Fruit fly (Drosophila melanogaster) whole organism, wandering third instar larva: ENCODE data around the gene Cyt-c-p.
A peak's percentile ranks its signal among the peaks of the same experiment; 100 is the strongest.

Source experiments
- Abd-B ChIP-seq: fragments of >200 bp; optimal IDR thresholded peaks from 2 replicates; lab custom pipeline; 2017; ENCODE audit warnings: missing biosample characterization, missing genetic modification characterization
- CG32264 ChIP-seq: fragments of 200-800 bp; sonication (Bioruptor generic); optimal IDR thresholded peaks from 2 replicates; lab custom pipeline; 2016; ENCODE audit warnings: missing biosample characterization, missing genetic modification characterization
- CG9705 ChIP-seq: fragments of 200-800 bp; sonication (Bioruptor generic); optimal IDR thresholded peaks from 2 replicates; lab custom pipeline; 2018; ENCODE audit warnings: missing biosample characterization, mild to moderate bottlenecking, missing genetic modification characterization
- CrebA ChIP-seq: fragments of 200-800 bp; sonication (Bioruptor generic); optimal IDR thresholded peaks from 2 replicates; lab custom pipeline; 2016; ENCODE audit warnings: missing biosample characterization, mild to moderate bottlenecking, missing genetic modification characterization, borderline replicate concordance
- Dfd ChIP-seq: fragments of >200 bp; optimal IDR thresholded peaks from 2 replicates; lab custom pipeline; 2017; ENCODE audit warnings: missing biosample characterization, missing genetic modification characterization
- Dif ChIP-seq: fragments of 200-275, 200-300 bp; sonication (Bioruptor generic); optimal IDR thresholded peaks from 2 replicates; lab custom pipeline; 2018; ENCODE audit warnings: missing biosample characterization, missing genetic modification characterization; ENCODE audit not compliant: partially characterized antibody
- GATAd ChIP-seq: sonication (Bioruptor generic); optimal IDR thresholded peaks from 2 replicates; lab custom pipeline; 2016; ENCODE audit warnings: missing biosample characterization, missing genetic modification characterization
- HLH106 ChIP-seq: fragments of 200-800 bp; optimal IDR thresholded peaks from 3 replicates; lab custom pipeline; 2019; ENCODE audit warnings: missing biosample characterization, mild to moderate bottlenecking, missing genetic modification characterization, moderate library complexity
- Hnf4 ChIP-seq: fragments of 200-800 bp; sonication (Bioruptor generic); optimal IDR thresholded peaks from 2 replicates; lab custom pipeline; 2016; ENCODE audit warnings: missing biosample characterization, mild to moderate bottlenecking, missing genetic modification characterization
- Hr78 ChIP-seq: fragments of >200 bp; optimal IDR thresholded peaks from 2 replicates; lab custom pipeline; 2017; ENCODE audit warnings: missing biosample characterization, missing genetic modification characterization
- Hr83 ChIP-seq: fragments of 200-300 bp; sonication (Bioruptor generic); optimal IDR thresholded peaks from 2 replicates; lab custom pipeline; 2016; ENCODE audit warnings: missing biosample characterization, mild to moderate bottlenecking, missing genetic modification characterization, moderate library complexity; ENCODE audit not compliant: poor library complexity, severe bottlenecking
- Jra ChIP-seq: sonication (Bioruptor generic); optimal IDR thresholded peaks from 2 replicates; lab custom pipeline; 2016; ENCODE audit warnings: missing biosample characterization, missing genetic modification characterization
- Mio ChIP-seq: sonication (Bioruptor generic); optimal IDR thresholded peaks from 2 replicates; lab custom pipeline; 2016; ENCODE audit warnings: missing biosample characterization, missing genetic modification characterization
- Myc ChIP-seq: fragments of >200 bp; optimal IDR thresholded peaks from 2 replicates; lab custom pipeline; 2017
- N ChIP-seq: fragments of >200 bp; optimal IDR thresholded peaks from 2 replicates; lab custom pipeline; 2018; ENCODE audit warnings: missing biosample characterization, missing external identifiers, missing genetic modification characterization
- OdsH ChIP-seq: fragments of 200-800 bp; sonication (Bioruptor generic); optimal IDR thresholded peaks from 2 replicates; lab custom pipeline; 2016; ENCODE audit warnings: missing biosample characterization, mild to moderate bottlenecking, missing genetic modification characterization
- Rel ChIP-seq, 2 experiments: fragments of 200-800 bp; sonication (Bioruptor generic) in 1 of 2; optimal IDR thresholded peaks; 2 replicates in 1 of 2; 3 replicates in 1 of 2; lab custom pipeline; 2016 to 2019; ENCODE audit warnings: mild to moderate bottlenecking in 2 of 2, missing biosample characterization in 2 of 2, missing genetic modification characterization in 2 of 2, moderate library complexity in 1 of 2
- Sp1 ChIP-seq: fragments of 200-800 bp; sonication (Bioruptor generic); optimal IDR thresholded peaks from 3 replicates; lab custom pipeline; 2019; ENCODE audit warnings: missing biosample characterization, mild to moderate bottlenecking, missing genetic modification characterization, moderate library complexity
- Vsx2 ChIP-seq: fragments of 200-300, 225-300 bp; sonication (Bioruptor generic); optimal IDR thresholded peaks from 2 replicates; lab custom pipeline; 2018; ENCODE audit warnings: missing biosample characterization, missing genetic modification characterization; ENCODE audit not compliant: partially characterized antibody
- br ChIP-seq: fragments of 200-800 bp; sonication (Bioruptor generic); optimal IDR thresholded peaks from 2 replicates; lab custom pipeline; 2016; ENCODE audit warnings: missing biosample characterization, missing genetic modification characterization
- brk ChIP-seq: fragments of 200-800 bp; sonication (Bioruptor generic); optimal IDR thresholded peaks from 2 replicates; lab custom pipeline; 2016; ENCODE audit warnings: missing biosample characterization, mild to moderate bottlenecking, missing genetic modification characterization
- dl ChIP-seq, 2 experiments: fragments of 175-275, 200-275 bp in 1 of 2; fragments of 200-275 bp in 1 of 2; sonication (Bioruptor generic); optimal IDR thresholded peaks; lab custom pipeline; 2018; ENCODE audit warnings: mild to moderate bottlenecking in 2 of 2, missing biosample characterization in 2 of 2, missing genetic modification characterization in 2 of 2, moderate library complexity in 2 of 2; ENCODE audit not compliant: partially characterized antibody in 2 of 2, insufficient read depth in 1 of 2
- dmrt93B ChIP-seq: fragments of 200-800 bp; sonication (Bioruptor generic); optimal IDR thresholded peaks from 2 replicates; lab custom pipeline; 2018; ENCODE audit warnings: missing biosample characterization, mild to moderate bottlenecking, missing genetic modification characterization
- dsf ChIP-seq: sonication (Bioruptor generic); optimal IDR thresholded peaks from 2 replicates; lab custom pipeline; 2016; ENCODE audit warnings: missing biosample characterization, missing genetic modification characterization, borderline replicate concordance
- ey ChIP-seq: fragments of 200-800 bp; sonication (Bioruptor generic); optimal IDR thresholded peaks from 2 replicates; lab custom pipeline; 2016; ENCODE audit warnings: missing biosample characterization, missing genetic modification characterization
- foxo ChIP-seq, 2 experiments: fragments of 200-800 bp; sonication (Bioruptor generic); optimal IDR thresholded peaks; 2 replicates in 1 of 2; 3 replicates in 1 of 2; lab custom pipeline; 2016 to 2017; ENCODE audit warnings: missing biosample characterization in 2 of 2, missing genetic modification characterization in 2 of 2
- fru ChIP-seq: fragments of 200-800 bp; sonication (Bioruptor generic); optimal IDR thresholded peaks from 3 replicates; lab custom pipeline; 2016; ENCODE audit warnings: missing biosample characterization, mild to moderate bottlenecking, missing genetic modification characterization
- h ChIP-seq: fragments of 200-800 bp; sonication (Bioruptor generic); optimal IDR thresholded peaks from 3 replicates; lab custom pipeline; 2016; ENCODE audit warnings: missing biosample characterization, mild to moderate bottlenecking, missing genetic modification characterization
- jim ChIP-seq: fragments of 175-275, 200-325 bp; sonication (Bioruptor generic); optimal IDR thresholded peaks from 2 replicates; lab custom pipeline; 2016; ENCODE audit warnings: missing biosample characterization, mild to moderate bottlenecking, missing genetic modification characterization
- lola ChIP-seq: fragments of >200 bp; optimal IDR thresholded peaks from 2 replicates; lab custom pipeline; 2017; ENCODE audit warnings: missing biosample characterization, missing genetic modification characterization
- pan ChIP-seq: fragments of >200 bp; optimal IDR thresholded peaks from 2 replicates; lab custom pipeline; 2017
- psq ChIP-seq: fragments of 200-800 bp; sonication (Bioruptor generic); optimal IDR thresholded peaks from 3 replicates; lab custom pipeline; 2017; ENCODE audit warnings: missing biosample characterization, mild to moderate bottlenecking, missing genetic modification characterization, moderate library complexity
- rgr ChIP-seq: fragments of 200-800 bp; sonication (Bioruptor generic); optimal IDR thresholded peaks from 3 replicates; lab custom pipeline; 2016; ENCODE audit warnings: missing biosample characterization, mild to moderate bottlenecking, missing genetic modification characterization
- sage ChIP-seq: fragments of 200-800 bp; sonication (Bioruptor generic); optimal IDR thresholded peaks from 2 replicates; lab custom pipeline; 2016; ENCODE audit warnings: missing biosample characterization, mild to moderate bottlenecking, missing genetic modification characterization
- sv ChIP-seq: fragments of 200-800 bp; sonication (Bioruptor generic); optimal IDR thresholded peaks from 3 replicates; lab custom pipeline; 2016; ENCODE audit warnings: missing biosample characterization, missing genetic modification characterization
- tai ChIP-seq: sonication (Bioruptor generic); optimal IDR thresholded peaks from 2 replicates; lab custom pipeline; 2016; ENCODE audit warnings: missing biosample characterization, missing genetic modification characterization
- usp ChIP-seq: fragments of >200 bp; optimal IDR thresholded peaks from 2 replicates; lab custom pipeline; 2017; ENCODE audit warnings: missing biosample characterization, missing genetic modification characterization
- woc ChIP-seq: sonication (Bioruptor generic); optimal IDR thresholded peaks from 2 replicates; lab custom pipeline; 2016; ENCODE audit warnings: missing biosample characterization, mild to moderate bottlenecking, missing genetic modification characterization

Cyt-c-p gene

dm6 chr2L:16687863-16688262, 31.9 kb upstream of the Cyt-c-p start:
- TF ChIP-seq tai (GFP tag; lab: Kevin White, UChicago) (no peak), Jra (GFP tag; lab: Kevin White, UChicago) (no peak)

dm6 chr2L:16689800-16690618, 29.7 kb upstream of the Cyt-c-p start:
- TF ChIP-seq psq (GFP tag; lab: Kevin White, UChicago) (peak; percentile 96), lola (GFP tag; lab: Kevin White, UChicago) (no peak), jim (GFP tag; lab: Kevin White, UChicago) (no peak), Rel (GFP tag; optimal IDR thresholded peaks at IDR 0.05; lab: Kevin White, UChicago) (peak; percentile 51), Rel (tag; optimal IDR thresholded peaks at IDR 0.05; lab: Kevin White, UChicago) (no peak), tai (GFP tag; lab: Kevin White, UChicago) (no peak), brk (no peak), Abd-B (GFP tag; lab: Kevin White, UChicago) (no peak), CG9705 (GFP tag; lab: Kevin White, UChicago) (no peak), Vsx2 (GFP tag; lab: Kevin White, UChicago) (no peak), Sp1 (GFP tag; lab: Kevin White, UChicago) (peak; percentile 4), Mio (GFP tag; lab: Kevin White, UChicago) (no peak), OdsH (GFP tag; lab: Kevin White, UChicago) (peak; percentile 44), sv (GFP tag; lab: Kevin White, UChicago) (no peak), ey (GFP tag; lab: Kevin White, UChicago) (peak; percentile 67), Dif (GFP tag; lab: Kevin White, UChicago) (peak; percentile 41), foxo (GFP tag; optimal IDR thresholded peaks at IDR 0.05; lab: Kevin White, UChicago) (peak in 1 of 2 experiments; percentile 28), CG32264 (GFP tag; lab: Kevin White, UChicago) (peak; percentile 19), CrebA (GFP tag; lab: Kevin White, UChicago) (no peak), dsf (no peak), dl (GFP tag; optimal IDR thresholded peaks at IDR 0.05; lab: Kevin White, UChicago; ENCODE audit: insufficient read depth in 1 of 2, partially characterized antibody in 2 of 2) (peak; percentile 25 to 65), Jra (GFP tag; lab: Kevin White, UChicago) (peak; percentile 30), GATAd (GFP tag; lab: Kevin White, UChicago) (no peak), Dfd (GFP tag; lab: Kevin White, UChicago) (no peak), fru (GFP tag; lab: Kevin White, UChicago) (peak; percentile 59), Myc (lab: Kevin White, UChicago) (no peak), Hnf4 (GFP tag; lab: Kevin White, UChicago) (peak; percentile 30), h (GFP tag; lab: Kevin White, UChicago) (peak; percentile 73), N (GFP tag; lab: Kevin White, UChicago) (no peak), dmrt93B (GFP tag; lab: Kevin White, UChicago) (no peak), Hr78 (GFP tag; lab: Kevin White, UChicago) (no peak), br (GFP tag; lab: Kevin White, UChicago) (peak; percentile 19), woc (GFP tag; lab: Kevin White, UChicago) (peak; percentile 74), rgr (peak; percentile 48), Hr83 (GFP tag; lab: Kevin White, UChicago) (no peak), sage (GFP tag; lab: Kevin White, UChicago) (no peak), usp (GFP tag; lab: Kevin White, UChicago) (no peak), pan (lab: Kevin White, UChicago) (no peak), HLH106 (tag; lab: Kevin White, UChicago) (no peak)
